Fruit fly (Drosophila melanogaster) whole organism, prepupa: ENCODE data around the gene CG13599.

Experiments used
- Blimp-1 ChIP-seq: fragments of 200-800 bp; sonication (Bioruptor generic); optimal IDR thresholded peaks from 3 replicates; lab custom pipeline; 2017; ENCODE audit warnings: missing biosample characterization, missing genetic modification characterization, mild to moderate bottlenecking, moderate library complexity, missing genetic modification reagents
- CG10631 ChIP-seq: fragments of 200-800 bp; sonication (Bioruptor generic); optimal IDR thresholded peaks from 2 replicates; lab custom pipeline; 2016; ENCODE audit warnings: missing biosample characterization, missing genetic modification characterization
- CG10669 ChIP-seq: fragments of 200-800 bp; sonication (Bioruptor generic); optimal IDR thresholded peaks from 3 replicates; lab custom pipeline; 2018; ENCODE audit warnings: missing biosample characterization, mild to moderate bottlenecking, missing genetic modification characterization, moderate library complexity
- CG11294 ChIP-seq: fragments of 200-800 bp; sonication (Bioruptor generic); IDR thresholded peaks from 2 replicates; pipeline ENCODE4 v1.3.6; 2022; ENCODE audit warnings: missing biosample characterization, missing genetic modification characterization
- CG11762 ChIP-seq: fragments of 200-800 bp; sonication (Bioruptor generic); optimal IDR thresholded peaks from 3 replicates; lab custom pipeline; 2016; ENCODE audit warnings: missing biosample characterization, missing genetic modification characterization; ENCODE audit not compliant: insufficient read depth
- CG15336 ChIP-seq: fragments of 200-800 bp; sonication (Bioruptor generic); IDR thresholded peaks from 2 replicates; pipeline ENCODE4 v1.3.6; 2022; ENCODE audit warnings: missing biosample characterization, missing genetic modification characterization
- CG1621 ChIP-seq: fragments of 200-800 bp; sonication (Bioruptor generic); optimal IDR thresholded peaks from 3 replicates; lab custom pipeline; 2018; ENCODE audit warnings: missing biosample characterization, mild to moderate bottlenecking, missing genetic modification characterization
- CG16779 ChIP-seq: fragments of 200-800 bp; sonication (Bioruptor generic); optimal IDR thresholded peaks from 3 replicates; lab custom pipeline; 2017; ENCODE audit warnings: missing biosample characterization, mild to moderate bottlenecking, missing genetic modification characterization
- CG3032 ChIP-seq: fragments of 200-800 bp; optimal IDR thresholded peaks from 2 replicates; lab custom pipeline; 2019; ENCODE audit warnings: missing biosample characterization, mild to moderate bottlenecking, missing genetic modification characterization, moderate library complexity
- CG34406 ChIP-seq: fragments of 200-800 bp; sonication (Bioruptor generic); optimal IDR thresholded peaks from 3 replicates; lab custom pipeline; 2016; ENCODE audit warnings: missing biosample characterization, missing genetic modification characterization
- CG4318 ChIP-seq: fragments of 200-800 bp; sonication (Bioruptor generic); optimal IDR thresholded peaks from 3 replicates; lab custom pipeline; 2017; ENCODE audit warnings: missing biosample characterization, mild to moderate bottlenecking, missing genetic modification characterization
- CG6163 ChIP-seq: fragments of 200-800 bp; sonication (Bioruptor generic); IDR thresholded peaks from 3 replicates; pipeline ENCODE4 v1.3.6; 2022; ENCODE audit warnings: missing biosample characterization, missing genetic modification characterization
- CG6276 ChIP-seq: fragments of 200-800 bp; sonication (Bioruptor generic); optimal IDR thresholded peaks from 2 replicates; lab custom pipeline; 2017; ENCODE audit warnings: missing biosample characterization, mild to moderate bottlenecking, missing genetic modification characterization
- CG6792 ChIP-seq: fragments of 200-800 bp; sonication (Bioruptor generic); optimal IDR thresholded peaks from 3 replicates; lab custom pipeline; 2016; ENCODE audit warnings: missing biosample characterization, missing genetic modification characterization
- CG6808 ChIP-seq: fragments of 200-800 bp; sonication (Bioruptor generic); optimal IDR thresholded peaks from 3 replicates; lab custom pipeline; 2017; ENCODE audit warnings: missing biosample characterization, missing genetic modification characterization, mild to moderate bottlenecking, moderate library complexity, missing genetic modification reagents
- CG6854 ChIP-seq: fragments of 200-800 bp; sonication (Bioruptor generic); optimal IDR thresholded peaks from 2 replicates; lab custom pipeline; 2017; ENCODE audit warnings: missing biosample characterization, mild to moderate bottlenecking, missing genetic modification characterization
- CG7368 ChIP-seq: fragments of 200-800 bp; sonication (Bioruptor generic); optimal IDR thresholded peaks from 3 replicates; lab custom pipeline; 2016; ENCODE audit warnings: missing biosample characterization, missing genetic modification characterization
- CG8119 ChIP-seq: fragments of 200-800 bp; sonication (Bioruptor generic); IDR thresholded peaks from 3 replicates; pipeline ENCODE4 v1.3.6; 2022; ENCODE audit warnings: missing biosample characterization, missing genetic modification characterization
- CG8319 ChIP-seq: fragments of 200-800 bp; sonication (Bioruptor generic); optimal IDR thresholded peaks from 3 replicates; lab custom pipeline; 2016; ENCODE audit warnings: missing biosample characterization, missing genetic modification characterization
- CG8632 ChIP-seq: fragments of 200-800 bp; sonication (Bioruptor generic); optimal IDR thresholded peaks from 3 replicates; lab custom pipeline; 2016; ENCODE audit warnings: missing biosample characterization, missing genetic modification characterization
- CG9139 ChIP-seq: fragments of 200-800 bp; sonication (Bioruptor generic); optimal IDR thresholded peaks from 3 replicates; lab custom pipeline; 2017; ENCODE audit warnings: missing biosample characterization, mild to moderate bottlenecking, missing genetic modification characterization
- Eip75B ChIP-seq: fragments of 200-800 bp; sonication (Bioruptor generic); optimal IDR thresholded peaks from 3 replicates; lab custom pipeline; 2016; ENCODE audit warnings: missing biosample characterization, missing genetic modification characterization
- Eip78C ChIP-seq: fragments of 200-800 bp; sonication (Bioruptor generic); peaks from one replicate; lab custom pipeline; 2016; ENCODE audit warnings: missing biosample characterization, missing genetic modification characterization
- Eip93F ChIP-seq: fragments of 200-800 bp; sonication (Bioruptor generic); optimal IDR thresholded peaks from 2 replicates; lab custom pipeline; 2016; ENCODE audit warnings: missing biosample characterization, mild to moderate bottlenecking, missing genetic modification characterization
- Ets21C ChIP-seq: fragments of 200-800 bp; sonication (Bioruptor generic); optimal IDR thresholded peaks from 3 replicates; lab custom pipeline; 2016; ENCODE audit warnings: missing biosample characterization, missing genetic modification characterization
- Ets96B ChIP-seq: fragments of 200-800 bp; optimal IDR thresholded peaks from 2 replicates; lab custom pipeline; 2019; ENCODE audit warnings: missing biosample characterization, mild to moderate bottlenecking, missing genetic modification characterization, moderate library complexity
- Hr39 ChIP-seq: fragments of 200-800 bp; sonication (Bioruptor generic); optimal IDR thresholded peaks from 2 replicates; lab custom pipeline; 2016; ENCODE audit warnings: missing biosample characterization, missing genetic modification characterization
- Hr4 ChIP-seq: fragments of 200-800 bp; sonication (Bioruptor generic); optimal IDR thresholded peaks from 3 replicates; lab custom pipeline; 2016; ENCODE audit warnings: missing biosample characterization, missing genetic modification characterization
- OdsH ChIP-seq: fragments of 200-800 bp; sonication (Bioruptor generic); optimal IDR thresholded peaks from 3 replicates; lab custom pipeline; 2016; ENCODE audit warnings: missing biosample characterization, missing genetic modification characterization
- Sox14 ChIP-seq: fragments of 200-800 bp; sonication (Bioruptor generic); optimal IDR thresholded peaks from 3 replicates; lab custom pipeline; 2016; ENCODE audit warnings: missing biosample characterization, missing genetic modification characterization
- Sox15 ChIP-seq: fragments of 200-800 bp; sonication (Bioruptor generic); optimal IDR thresholded peaks from 3 replicates; lab custom pipeline; 2016; ENCODE audit warnings: missing biosample characterization, missing genetic modification characterization
- achi ChIP-seq: fragments of 200-800 bp; sonication (Bioruptor generic); optimal IDR thresholded peaks from 3 replicates; lab custom pipeline; 2016; ENCODE audit warnings: missing biosample characterization, missing genetic modification characterization
- acj6 ChIP-seq: fragments of 200-800 bp; sonication (Bioruptor generic); optimal IDR thresholded peaks from 3 replicates; lab custom pipeline; 2016; ENCODE audit warnings: missing biosample characterization, missing genetic modification characterization
- dsx ChIP-seq: fragments of 200-800 bp; optimal IDR thresholded peaks from 3 replicates; lab custom pipeline; 2019; ENCODE audit warnings: missing biosample characterization, mild to moderate bottlenecking, missing genetic modification characterization, moderate library complexity; ENCODE audit not compliant: poor library complexity, severe bottlenecking
- fd59A ChIP-seq: fragments of 200-800 bp; sonication (Bioruptor generic); optimal IDR thresholded peaks from 2 replicates; lab custom pipeline; 2017; ENCODE audit warnings: missing biosample characterization, mild to moderate bottlenecking, missing genetic modification characterization, missing genetic modification reagents
- net ChIP-seq: fragments of 200-800 bp; sonication (Bioruptor generic); optimal IDR thresholded peaks from 3 replicates; lab custom pipeline; 2016; ENCODE audit warnings: missing biosample characterization, missing genetic modification characterization
- salr ChIP-seq, 2 experiments: fragments of 200-800 bp; sonication (Bioruptor generic); optimal IDR thresholded peaks; 3 replicates each; lab custom pipeline; 2016 to 2018; ENCODE audit warnings: missing biosample characterization in 2 of 2, missing genetic modification characterization in 2 of 2, mild to moderate bottlenecking in 1 of 2
- spab ChIP-seq: fragments of 200-800 bp; sonication (Bioruptor generic); optimal IDR thresholded peaks from 2 replicates; lab custom pipeline; 2017; ENCODE audit warnings: missing biosample characterization, mild to moderate bottlenecking, missing genetic modification characterization, missing genetic modification reagents
- ss ChIP-seq, 2 experiments: fragments of 200-800 bp; sonication (Bioruptor generic); optimal IDR thresholded peaks; 2 replicates in 1 of 2; 3 replicates in 1 of 2; lab custom pipeline; 2017 to 2018; ENCODE audit warnings: mild to moderate bottlenecking in 2 of 2, missing biosample characterization in 2 of 2, missing genetic modification characterization in 2 of 2, moderate library complexity in 1 of 2
- svp ChIP-seq: fragments of 200-800 bp; sonication (Bioruptor generic); peaks from one replicate; lab custom pipeline; 2016; ENCODE audit warnings: missing biosample characterization, missing genetic modification characterization

The CG13599 gene

dm6 chr3R:23900092-23900491, 31.3 kb upstream of the CG13599 start:
- TF ChIP-seq CG6276 (no peak), CG4318 (GFP tag; lab: Kevin White, UChicago) (no peak), CG6792 (no peak), Eip93F (GFP tag; lab: Kevin White, UChicago) (no peak), Sox15 (GFP tag; lab: Kevin White, UChicago) (no peak), CG3032 (tag; lab: Kevin White, UChicago) (no peak), net (GFP tag; lab: Kevin White, UChicago) (no peak), CG16779 (tag; lab: Kevin White, UChicago) (no peak), Hr4 (no peak), Blimp-1 (no peak), Ets96B (tag; lab: Kevin White, UChicago) (no peak), Hr39 (GFP tag; lab: Kevin White, UChicago) (no peak), CG7368 (GFP tag; lab: Kevin White, UChicago) (no peak), CG11294 (GFP tag; lab: Robert Waterston, UW) (no peak), Ets21C (GFP tag; lab: Kevin White, UChicago) (no peak), CG8632 (GFP tag; lab: Kevin White, UChicago) (no peak), CG11762 (GFP tag; lab: Kevin White, UChicago) (no peak)

DNA sequence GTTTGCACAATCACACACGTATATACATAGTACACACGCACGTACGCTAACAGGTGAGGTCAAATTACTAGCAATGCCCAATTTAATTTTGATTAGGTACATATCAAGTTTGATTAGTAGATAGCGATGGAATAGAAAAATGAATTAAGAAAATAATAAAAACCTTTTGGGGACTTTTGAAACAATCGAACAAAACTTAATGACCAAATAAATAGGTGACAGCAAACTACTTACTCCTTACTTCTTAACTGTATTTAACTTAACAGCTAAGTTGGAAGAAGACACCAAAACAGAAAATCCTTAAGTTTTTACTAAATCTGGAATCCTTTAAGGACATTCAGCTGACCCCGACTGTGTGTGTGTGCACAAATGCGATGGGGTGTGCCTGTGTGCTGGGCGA, 29.4 kb upstream of the CG13599 start:
- TF ChIP-seq CG8319 (GFP tag; lab: Kevin White, UChicago) (no peak), Sox14 (GFP tag; lab: Kevin White, UChicago) (no peak), ss (GFP tag; optimal IDR thresholded peaks at IDR 0.05; lab: Kevin White, UChicago) (peak in 1 of 2 experiments; percentile 45), achi (GFP tag; lab: Kevin White, UChicago) (peak; percentile 20), CG1621 (no peak), CG10631 (GFP tag; lab: Kevin White, UChicago) (peak; percentile 12), dsx (no peak), CG6792 (peak; percentile 3), Eip78C (GFP tag; lab: Kevin White, UChicago) (peak; percentile 61), CG6854 (no peak), acj6 (GFP tag; lab: Kevin White, UChicago) (no peak), CG6163 (no peak), CG6808 (GFP tag; lab: Kevin White, UChicago) (no peak), OdsH (GFP tag; lab: Kevin White, UChicago) (no peak), CG34406 (GFP tag; lab: Kevin White, UChicago) (no peak), CG8119 (GFP tag; lab: Robert Waterston, UW) (peak; percentile 62; the same call in 2 of the 3 replicates), Ets21C (GFP tag; lab: Kevin White, UChicago) (no peak), svp (GFP tag; lab: Kevin White, UChicago) (no peak), CG9139 (GFP tag; lab: Kevin White, UChicago) (no peak), Ets96B (tag; lab: Kevin White, UChicago) (peak; percentile 34), salr (GFP tag; optimal IDR thresholded peaks at IDR 0.05; lab: Kevin White, UChicago) (peak in 1 of 2 experiments; percentile 1), fd59A (GFP tag; lab: Kevin White, UChicago) (peak; percentile 29), CG10669 (GFP tag; lab: Kevin White, UChicago) (no peak), CG8632 (GFP tag; lab: Kevin White, UChicago) (peak; percentile 15), spab (GFP tag; lab: Kevin White, UChicago) (peak; percentile 7), CG15336 (GFP tag; lab: Robert Waterston, UW) (peak; percentile 22; the same call in 1 of the 2 replicates), Eip75B (GFP tag; lab: Kevin White, UChicago) (no peak)
